Worm (Caenorhabditis elegans) whole organism, L3 larva: ENCODE results near the gene T21D12.11.

Source experiments
- R02D3.7 ChIP-seq: fragments of 150-350 bp; optimal IDR thresholded peaks from 2 replicates; lab custom pipeline; 2014; ENCODE audit warnings: missing biosample characterization, missing genetic modification characterization
- ZK546.5 ChIP-seq: sonication (generic microtip); optimal IDR thresholded peaks from 2 replicates; lab custom pipeline; 2017; ENCODE audit warnings: missing biosample characterization, missing genetic modification characterization
- aly-2 ChIP-seq: fragments of 150-350 bp; optimal IDR thresholded peaks from 2 replicates; lab custom pipeline; 2014; ENCODE audit warnings: missing biosample characterization, missing genetic modification characterization
- ceh-16 ChIP-seq: sonication (generic microtip); optimal IDR thresholded peaks from 2 replicates; lab custom pipeline; 2017; ENCODE audit warnings: missing biosample characterization, missing genetic modification characterization
- ceh-28 ChIP-seq: fragments of 150-350 bp; optimal IDR thresholded peaks from 2 replicates; lab custom pipeline; 2014; ENCODE audit warnings: missing biosample characterization, missing genetic modification reagents, missing genetic modification characterization
- ceh-9 ChIP-seq: sonication (generic microtip); optimal IDR thresholded peaks from 2 replicates; lab custom pipeline; 2018; ENCODE audit warnings: missing biosample characterization, missing genetic modification characterization
- daf-12 ChIP-seq: fragments of 150-350 bp; optimal IDR thresholded peaks from 2 replicates; lab custom pipeline; 2014; ENCODE audit warnings: missing biosample characterization, missing genetic modification reagents, missing genetic modification characterization
- egl-27 ChIP-seq: sonication (generic microtip); optimal IDR thresholded peaks from 4 replicates; lab custom pipeline; 2017; ENCODE audit warnings: missing biosample characterization, missing genetic modification reagents, missing genetic modification characterization
- eor-1 ChIP-seq, 2 experiments: fragments of 150-350 bp; optimal IDR thresholded peaks; 2 replicates each; lab custom pipeline; 2014 to 2018; ENCODE audit warnings: missing biosample characterization in 2 of 2, missing genetic modification characterization in 2 of 2
- fkh-10 ChIP-seq: sonication (generic microtip); optimal IDR thresholded peaks from 2 replicates; lab custom pipeline; 2017; ENCODE audit warnings: missing biosample characterization, missing genetic modification reagents, missing genetic modification characterization
- fkh-2 ChIP-seq: fragments of 150-350 bp; optimal IDR thresholded peaks from 2 replicates; lab custom pipeline; 2014; ENCODE audit warnings: missing biosample characterization, missing genetic modification reagents, missing genetic modification characterization
- hmg-11 ChIP-seq: sonication (generic microtip); optimal IDR thresholded peaks from 2 replicates; lab custom pipeline; 2016; ENCODE audit warnings: missing genetic modification characterization, missing compliant biosample characterization
- jun-1 ChIP-seq: fragments of 150-350 bp; optimal IDR thresholded peaks from 2 replicates; lab custom pipeline; 2014; ENCODE audit warnings: missing biosample characterization, missing genetic modification reagents, missing genetic modification characterization
- lsy-12 ChIP-seq: sonication (generic microtip); optimal IDR thresholded peaks from 2 replicates; lab custom pipeline; 2016; ENCODE audit warnings: mild to moderate bottlenecking, missing genetic modification characterization, missing compliant biosample characterization
- mdl-1 ChIP-seq: fragments of 150-350 bp; optimal IDR thresholded peaks from 2 replicates; lab custom pipeline; 2014; ENCODE audit warnings: missing biosample characterization, missing genetic modification characterization
- mml-1 ChIP-seq: fragments of 150-350 bp; sonication (generic microtip); optimal IDR thresholded peaks from 3 replicates; lab custom pipeline; 2014; ENCODE audit warnings: missing biosample characterization, missing genetic modification characterization
- nfya-1 ChIP-seq: sonication (generic microtip); optimal IDR thresholded peaks from 2 replicates; lab custom pipeline; 2017; ENCODE audit warnings: missing genetic modification characterization, mild to moderate bottlenecking, missing compliant biosample characterization, antibody characterized with exemption, moderate library complexity; ENCODE audit not compliant: insufficient read depth
- nhr-11 ChIP-seq: fragments of 150-350 bp; optimal IDR thresholded peaks from 2 replicates; lab custom pipeline; 2014; ENCODE audit warnings: missing biosample characterization, missing genetic modification characterization
- nhr-12 ChIP-seq: fragments of 150-350 bp; optimal IDR thresholded peaks from 2 replicates; lab custom pipeline; 2014; ENCODE audit warnings: missing biosample characterization, missing genetic modification characterization
- nhr-23 ChIP-seq: fragments of 150-350 bp; optimal IDR thresholded peaks from 2 replicates; lab custom pipeline; 2014; ENCODE audit warnings: missing biosample characterization, missing genetic modification reagents, missing genetic modification characterization
- nhr-237 ChIP-seq: fragments of 150-350 bp; optimal IDR thresholded peaks from 2 replicates; lab custom pipeline; 2014; ENCODE audit warnings: missing biosample characterization, missing genetic modification characterization
- nhr-25 ChIP-seq: sonication (generic microtip); optimal IDR thresholded peaks from 2 replicates; lab custom pipeline; 2017; ENCODE audit warnings: missing biosample characterization, missing genetic modification characterization
- nhr-43 ChIP-seq: sonication (generic microtip); optimal IDR thresholded peaks from 2 replicates; lab custom pipeline; 2016; ENCODE audit warnings: mild to moderate bottlenecking, missing genetic modification characterization, missing compliant biosample characterization; ENCODE audit not compliant: poor library complexity, severe bottlenecking
- nhr-77 ChIP-seq: fragments of 150-350 bp; optimal IDR thresholded peaks from 2 replicates; lab custom pipeline; 2014; ENCODE audit warnings: missing biosample characterization, missing genetic modification characterization
- pha-4 ChIP-seq: fragments of 150-350 bp; optimal IDR thresholded peaks from 2 replicates; lab custom pipeline; 2014; ENCODE audit warnings: missing biosample characterization, missing genetic modification reagents, missing genetic modification characterization
- sea-2 ChIP-seq: fragments of 150-350 bp; sonication (generic microtip); optimal IDR thresholded peaks from 4 replicates; lab custom pipeline; 2014; ENCODE audit warnings: missing biosample characterization, missing genetic modification reagents, missing genetic modification characterization
- skn-1 ChIP-seq: fragments of 150-350 bp; optimal IDR thresholded peaks from 2 replicates; lab custom pipeline; 2014; ENCODE audit warnings: missing biosample characterization, missing genetic modification characterization
- snpc-4 ChIP-seq: fragments of 150-350 bp; optimal IDR thresholded peaks from 2 replicates; lab custom pipeline; 2014; ENCODE audit warnings: missing biosample characterization, missing genetic modification characterization
- tbx-2 ChIP-seq: sonication (generic microtip); optimal IDR thresholded peaks from 2 replicates; lab custom pipeline; 2016; ENCODE audit warnings: mild to moderate bottlenecking, missing genetic modification characterization, missing compliant biosample characterization
- unc-39 ChIP-seq: sonication (generic microtip); optimal IDR thresholded peaks from 4 replicates; lab custom pipeline; 2017; ENCODE audit warnings: missing biosample characterization, missing genetic modification characterization
- unc-62 ChIP-seq: fragments of 150-350 bp; sonication (generic microtip); optimal IDR thresholded peaks from 4 replicates; lab custom pipeline; 2014; ENCODE audit warnings: missing biosample characterization, missing genetic modification reagents, missing genetic modification characterization
- zag-1 ChIP-seq: fragments of 150-350 bp; optimal IDR thresholded peaks from 2 replicates; lab custom pipeline; 2014; ENCODE audit warnings: missing biosample characterization, missing genetic modification characterization
- ztf-11 ChIP-seq: fragments of 150-350 bp; optimal IDR thresholded peaks from 2 replicates; lab custom pipeline; 2014; ENCODE audit warnings: missing biosample characterization, missing genetic modification characterization

T21D12.11 gene

DNA sequence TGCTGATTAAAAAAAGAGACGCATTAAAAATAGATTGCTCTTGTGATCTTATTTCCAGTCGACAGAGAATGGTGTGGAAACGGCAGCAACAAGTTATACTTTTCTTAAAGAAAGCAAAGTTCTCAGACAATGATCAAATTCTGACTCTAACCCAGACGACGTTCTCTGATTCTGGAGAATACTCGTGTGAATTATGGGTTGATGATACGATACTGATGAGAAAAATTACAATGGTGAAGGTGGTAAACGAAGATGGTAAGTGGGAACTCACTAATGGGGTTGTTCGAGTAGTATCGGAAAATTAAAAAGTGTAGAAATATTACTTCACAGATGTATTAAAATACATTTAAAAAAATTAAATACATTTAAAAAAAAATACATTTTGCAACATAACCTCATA, 9.1 kb downstream of the T21D12.11 start:
- TF ChIP-seq ZK546.5 (tag; lab: Kevin White, UChicago) (no peak), nhr-77 (tag; lab: Kevin White, UChicago) (no peak), ceh-9 (no peak), egl-27 (tag; lab: Kevin White, UChicago) (no peak), ceh-16 (tag; lab: Kevin White, UChicago) (no peak), lsy-12 (tag; lab: Kevin White, UChicago) (no peak), nfya-1 (tag; lab: Kevin White, UChicago) (no peak), aly-2 (no peak), nhr-25 (tag; lab: Kevin White, UChicago) (no peak), unc-62 (no peak), eor-1 (tag; optimal IDR thresholded peaks at IDR 0.05; lab: Kevin White, UChicago) (no peak), pha-4 (no peak), zag-1 (tag; lab: Kevin White, UChicago) (no peak)
- TF ChIP-seq, all 47 proteins: peak for 0

DNA sequence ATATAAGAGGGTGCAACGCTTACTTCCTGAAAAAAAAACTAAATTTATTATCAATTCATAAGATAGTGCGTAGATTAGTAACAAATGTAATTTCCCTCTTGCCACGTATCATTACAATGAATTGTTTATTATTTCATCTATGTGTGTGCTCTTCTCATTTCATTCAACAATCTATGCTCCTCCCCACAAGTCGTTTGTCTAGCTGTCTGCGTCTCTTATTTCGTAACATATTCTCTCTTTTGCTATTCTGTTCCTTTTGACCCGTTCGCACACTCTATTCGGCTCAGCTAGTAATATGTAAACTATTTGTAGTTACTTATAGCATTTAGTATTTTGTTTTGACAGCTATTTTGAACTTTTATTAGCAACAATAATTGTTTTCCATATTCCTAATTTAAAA, 12.8 kb downstream of the T21D12.11 start:
- no peak for TF ChIP-seq nhr-23 (tag; lab: Kevin White, UChicago)
- no peak for TF ChIP-seq aly-2
- TF ChIP-seq snpc-4 (tag; lab: Kevin White, UChicago) = no peak
- TF ChIP-seq pha-4 = peak; percentile 35

DNA sequence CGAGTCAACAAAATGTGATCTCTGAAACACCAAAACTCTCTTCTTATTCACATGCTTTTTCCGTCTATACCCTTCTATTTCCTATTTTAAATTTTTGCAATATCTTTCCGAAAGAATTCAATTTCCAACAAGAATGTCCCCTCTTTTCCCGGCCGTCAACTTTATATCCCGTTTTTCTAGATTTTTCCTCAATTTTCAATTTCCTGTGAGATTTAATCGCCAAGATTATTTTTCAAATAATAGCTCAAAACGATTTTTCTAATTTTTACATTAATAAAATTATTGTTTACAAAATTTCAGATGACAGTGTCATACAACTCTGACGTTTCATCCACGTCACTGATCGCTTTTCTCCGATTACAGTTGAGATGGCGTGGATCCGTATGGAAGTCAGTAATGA, 14.1 kb downstream of the T21D12.11 start, which contains the start of gene best-19:
best-19 (plus strand) TSS at position 301 of the 400 bp plus-strand sequence.
- TF ChIP-seq tbx-2 (tag; lab: Kevin White, UChicago) = no peak
- TF ChIP-seq hmg-11 (tag; lab: Kevin White, UChicago) = no peak
- no peak for TF ChIP-seq sea-2 (GFP tag; lab: Kevin White, UChicago)
- TF ChIP-seq fkh-10 (GFP tag; lab: Kevin White, UChicago) = peak; percentile 41

DNA sequence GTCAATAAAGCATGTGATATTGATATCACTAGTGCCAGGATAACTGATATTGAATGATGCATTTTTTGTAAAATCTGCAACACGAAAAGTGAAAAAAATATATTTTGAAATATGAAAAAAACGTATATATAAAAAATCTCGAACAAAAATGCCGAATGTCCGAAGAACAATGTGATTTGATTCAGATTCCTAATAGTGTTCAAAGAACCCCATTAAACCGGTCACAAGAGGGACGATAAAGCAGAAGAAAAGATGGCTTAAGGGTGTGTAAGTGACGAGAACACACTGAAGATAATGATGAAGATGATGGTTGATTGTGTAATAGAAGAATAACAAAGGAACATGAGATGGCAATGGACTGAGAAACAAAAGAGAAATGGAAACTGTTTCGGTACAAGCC, 18.8 kb downstream of the T21D12.11 start, which contains the start of gene T21D12.14:
T21D12.14 (minus strand) TSS at position 101 of the 400 bp plus-strand sequence.
- TF ChIP-seq nhr-25 (tag; lab: Kevin White, UChicago) = peak; percentile 1
- no peak for TF ChIP-seq snpc-4 (tag; lab: Kevin White, UChicago)

DNA sequence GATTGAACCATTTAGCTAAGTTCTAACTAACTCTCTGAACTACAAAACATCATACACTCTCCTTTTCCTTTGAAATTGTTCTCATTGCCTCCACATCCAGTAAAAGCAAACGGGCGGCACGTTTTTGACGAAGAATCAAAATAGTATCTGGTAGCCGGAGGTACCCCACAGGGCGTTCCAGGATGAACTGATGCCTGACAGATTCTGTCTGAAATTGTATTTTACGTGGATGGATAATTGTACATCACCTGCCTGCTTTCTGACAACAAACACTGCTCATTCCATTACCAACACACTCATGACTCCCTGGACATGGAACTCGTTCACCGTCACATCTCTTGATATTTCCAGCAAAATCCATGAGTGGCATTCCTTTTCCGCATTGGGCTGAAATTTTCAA, 21.2 kb downstream of the T21D12.11 start:
- TF ChIP-seq jun-1 (tag; lab: Kevin White, UChicago) (no peak), ceh-28 (tag; lab: Kevin White, UChicago) (no peak), nfya-1 (tag; lab: Kevin White, UChicago) (no peak), ceh-16 (tag; lab: Kevin White, UChicago) (no peak), nhr-23 (tag; lab: Kevin White, UChicago) (no peak), snpc-4 (tag; lab: Kevin White, UChicago) (no peak), skn-1 (tag; lab: Kevin White, UChicago) (no peak), tbx-2 (tag; lab: Kevin White, UChicago) (no peak), mml-1 (tag; lab: Kevin White, UChicago) (no peak), nhr-237 (no peak), nhr-11 (no peak), aly-2 (no peak), eor-1 (tag; optimal IDR thresholded peaks at IDR 0.05; lab: Kevin White, UChicago) (no peak)
- TF ChIP-seq, all 47 proteins: peak for 0

DNA sequence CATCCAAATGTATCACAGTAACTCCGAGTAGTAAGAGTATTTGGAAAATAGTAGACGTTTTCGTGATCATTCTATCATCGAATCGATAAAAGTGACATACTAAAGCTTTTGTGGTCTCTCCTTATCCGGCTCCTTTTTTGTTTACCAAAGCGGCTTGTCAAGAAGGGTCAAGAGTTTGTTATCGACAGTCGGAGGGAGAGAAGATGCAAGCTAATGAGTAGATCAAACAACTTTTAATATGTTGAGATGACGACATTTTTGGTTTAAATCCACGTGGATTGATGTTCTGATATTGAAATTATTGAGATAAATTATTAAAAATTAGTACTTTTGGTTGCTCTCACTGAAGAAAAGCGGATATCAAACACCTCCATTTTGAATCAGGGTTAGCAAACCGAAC, 22.1 kb downstream of the T21D12.11 start, which contains the start of gene T21D12.7:
T21D12.7 (minus strand) TSS at position 101 of the 400 bp plus-strand sequence.
- TF ChIP-seq daf-12 = no peak
- TF ChIP-seq fkh-2 (tag; lab: Kevin White, UChicago) = no peak
- TF ChIP-seq ztf-11 (tag; lab: Kevin White, UChicago) = no peak
- no peak for TF ChIP-seq nhr-12
- TF ChIP-seq nhr-77 (tag; lab: Kevin White, UChicago) = no peak
- no peak for TF ChIP-seq snpc-4 (tag; lab: Kevin White, UChicago)
- no peak for TF ChIP-seq aly-2
- no peak for TF ChIP-seq unc-62
- no peak for TF ChIP-seq ceh-9
- TF ChIP-seq mdl-1 (tag; lab: Kevin White, UChicago) = no peak
- TF ChIP-seq ceh-16 (tag; lab: Kevin White, UChicago) = no peak
- no peak for TF ChIP-seq nhr-43 (tag; lab: Kevin White, UChicago)
- no peak for TF ChIP-seq R02D3.7 (tag; lab: Kevin White, UChicago)
- no peak for TF ChIP-seq unc-39 (tag; lab: Kevin White, UChicago)
- no peak for TF ChIP-seq nhr-237
- TF ChIP-seq, all 47 proteins: peak for 0
